Worm (Caenorhabditis elegans) whole organism, mixed stage, embryonic: ENCODE results near the gene Y61B8B.3.

Experiments used
- cnd-1 ChIP-seq: fragments of 200-800 bp; sonication (Bioruptor generic); optimal IDR thresholded peaks from 2 replicates; lab custom pipeline; 2018; ENCODE audit warnings: mild to moderate bottlenecking, missing genetic modification characterization, missing compliant biosample characterization
- elt-1 ChIP-seq: sonication (generic microtip); optimal IDR thresholded peaks from 2 replicates; lab custom pipeline; 2017; ENCODE audit warnings: missing genetic modification characterization, mild to moderate bottlenecking, missing compliant biosample characterization, antibody characterized with exemption, moderate library complexity, borderline replicate concordance; ENCODE audit not compliant: insufficient read depth
- elt-3 ChIP-seq: fragments of 150-350 bp; optimal IDR thresholded peaks from 2 replicates; lab custom pipeline; 2014; ENCODE audit warnings: missing biosample characterization, missing genetic modification characterization
- lin-13 ChIP-seq: fragments of 150-350 bp; optimal IDR thresholded peaks from 2 replicates; lab custom pipeline; 2014; ENCODE audit warnings: missing biosample characterization, missing genetic modification characterization
- lin-32 ChIP-seq: fragments of 200-800 bp; sonication (Bioruptor generic); optimal IDR thresholded peaks from 2 replicates; lab custom pipeline; 2018; ENCODE audit warnings: mild to moderate bottlenecking, missing genetic modification characterization, missing compliant biosample characterization
- mep-1 ChIP-seq: fragments of 150-350 bp; optimal IDR thresholded peaks from 2 replicates; lab custom pipeline; 2017; ENCODE audit warnings: missing biosample characterization, missing genetic modification reagents, missing genetic modification characterization, inconsistent platforms
- mls-2 ChIP-seq: sonication (generic microtip); optimal IDR thresholded peaks from 2 replicates; lab custom pipeline; 2016; ENCODE audit warnings: mild to moderate bottlenecking, missing genetic modification characterization, moderate library complexity, missing compliant biosample characterization
- nhr-237 ChIP-seq: fragments of 150-350 bp; optimal IDR thresholded peaks from 2 replicates; lab custom pipeline; 2014; ENCODE audit warnings: missing biosample characterization, missing genetic modification characterization
- nhr-28 ChIP-seq: fragments of 150-350 bp; optimal IDR thresholded peaks from 2 replicates; lab custom pipeline; 2014; ENCODE audit warnings: missing biosample characterization, missing genetic modification characterization
- snpc-4 ChIP-seq: fragments of 150-350 bp; optimal IDR thresholded peaks from 2 replicates; lab custom pipeline; 2014; ENCODE audit warnings: missing biosample characterization, missing genetic modification characterization
- sptf-1 ChIP-seq: sonication (generic microtip); optimal IDR thresholded peaks from 2 replicates; lab custom pipeline; 2017; ENCODE audit warnings: mild to moderate bottlenecking, missing genetic modification characterization, moderate library complexity, missing compliant biosample characterization
- unc-39 ChIP-seq: fragments of 150-350 bp; optimal IDR thresholded peaks from 2 replicates; lab custom pipeline; 2014; ENCODE audit warnings: missing biosample characterization, missing genetic modification characterization
- unc-62 ChIP-seq: fragments of 150-350 bp; optimal IDR thresholded peaks from 2 replicates; lab custom pipeline; 2014; ENCODE audit warnings: missing biosample characterization, missing genetic modification reagents, missing genetic modification characterization

DNA sequence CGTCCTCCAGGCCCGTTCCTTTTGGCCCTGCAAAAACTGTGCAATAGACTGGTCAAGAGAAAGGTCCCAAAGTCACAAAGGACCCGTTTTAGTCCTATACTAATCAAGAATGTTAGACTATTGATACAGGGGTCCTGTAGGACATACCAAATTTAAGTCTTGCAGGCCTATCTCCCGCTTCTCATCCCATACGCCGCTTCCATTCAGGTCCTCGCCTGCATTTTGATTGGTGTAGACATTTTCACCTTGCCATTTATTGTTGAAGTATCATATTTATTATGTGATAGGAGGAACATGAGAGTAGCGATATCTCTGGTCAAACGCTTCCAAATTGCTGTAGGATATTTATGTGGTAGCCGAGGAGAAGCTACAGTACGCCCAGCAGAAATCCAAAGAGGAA, 5.0 kb upstream of the Y61B8B.3 start:
- TF ChIP-seq snpc-4 (tag; lab: Kevin White, UChicago) (no peak), lin-32 (GFP tag; lab: Kevin White, UChicago) (no peak), elt-3 (tag; lab: Kevin White, UChicago) (no peak), unc-62 (GFP tag; lab: Kevin White, UChicago) (no peak), mls-2 (no peak), nhr-28 (no peak), lin-13 (no peak), unc-39 (tag; lab: Kevin White, UChicago) (no peak), cnd-1 (tag; lab: Kevin White, UChicago) (no peak), elt-1 (no peak), mep-1 (tag; lab: Kevin White, UChicago) (no peak), nhr-237 (no peak), sptf-1 (tag; lab: Kevin White, UChicago) (no peak)
